Worm (Caenorhabditis elegans) whole organism, midembryonic: ENCODE data around the gene lgl-1.

Source experiments
- T22C8.4 ChIP-seq: fragments of 200-800 bp; sonication (Bioruptor generic); IDR thresholded peaks from 2 replicates; pipeline ENCODE4 v1.3.6; 2022; ENCODE audit warnings: missing genetic modification characterization, missing compliant biosample characterization
- cog-1 ChIP-seq: sonication (generic microtip); optimal IDR thresholded peaks from 2 replicates; lab custom pipeline; 2016; ENCODE audit warnings: missing genetic modification characterization, missing compliant biosample characterization
- flt-1 ChIP-seq: fragments of 200-800 bp; sonication (Bioruptor generic); IDR thresholded peaks from 2 replicates; pipeline ENCODE4 v1.3.6; 2022; ENCODE audit warnings: missing genetic modification characterization, missing compliant biosample characterization
- klf-2 ChIP-seq: fragments of 200-800 bp; sonication (Bioruptor generic); conservative IDR thresholded peaks from 2 replicates; pipeline ENCODE4 v1.3.6; 2022; ENCODE audit warnings: missing genetic modification reagents, missing genetic modification characterization, missing compliant biosample characterization
- med-1 ChIP-seq: sonication (generic microtip); optimal IDR thresholded peaks from 2 replicates; lab custom pipeline; 2017; ENCODE audit warnings: missing genetic modification characterization, mild to moderate bottlenecking, missing compliant biosample characterization, antibody characterized with exemption, missing genetic modification reagents; ENCODE audit not compliant: insufficient read depth
- ref-1 ChIP-seq: fragments of 200-800 bp; sonication (Bioruptor generic); conservative IDR thresholded peaks from 2 replicates; pipeline ENCODE4 v1.3.6; 2022; ENCODE audit warnings: missing genetic modification reagents, missing genetic modification characterization, missing compliant biosample characterization
- tab-1 ChIP-seq: fragments of 200-800 bp; sonication (Bioruptor generic); IDR thresholded peaks from 2 replicates; pipeline ENCODE4 v1.3.6; 2022; ENCODE audit warnings: missing genetic modification characterization, missing compliant biosample characterization
- ztf-23 ChIP-seq: fragments of 200-800 bp; sonication (Bioruptor generic); IDR thresholded peaks from 2 replicates; pipeline ENCODE4 v1.3.6; 2022; ENCODE audit warnings: missing genetic modification reagents, missing genetic modification characterization, missing compliant biosample characterization
- ztf-29 ChIP-seq: fragments of 200-800 bp; sonication (Bioruptor generic); IDR thresholded peaks from 2 replicates; pipeline ENCODE4 v1.3.6; 2022; ENCODE audit warnings: missing genetic modification reagents, missing genetic modification characterization, missing compliant biosample characterization

lgl-1 gene

ce11 chrX:827502-827901 lies 43.4 kb downstream of the lgl-1 start:
- no peak for TF ChIP-seq klf-2 (GFP tag; lab: Robert Waterston, UW)
- peak; percentile 52 for TF ChIP-seq cog-1 (tag; lab: Kevin White, UChicago)
- no peak for TF ChIP-seq flt-1
- TF ChIP-seq ztf-23 (GFP tag; lab: Robert Waterston, UW), result no peak
- no peak for TF ChIP-seq ref-1 (GFP tag; lab: Robert Waterston, UW)
- no peak for TF ChIP-seq T22C8.4 (GFP tag; lab: Robert Waterston, UW)

DNA sequence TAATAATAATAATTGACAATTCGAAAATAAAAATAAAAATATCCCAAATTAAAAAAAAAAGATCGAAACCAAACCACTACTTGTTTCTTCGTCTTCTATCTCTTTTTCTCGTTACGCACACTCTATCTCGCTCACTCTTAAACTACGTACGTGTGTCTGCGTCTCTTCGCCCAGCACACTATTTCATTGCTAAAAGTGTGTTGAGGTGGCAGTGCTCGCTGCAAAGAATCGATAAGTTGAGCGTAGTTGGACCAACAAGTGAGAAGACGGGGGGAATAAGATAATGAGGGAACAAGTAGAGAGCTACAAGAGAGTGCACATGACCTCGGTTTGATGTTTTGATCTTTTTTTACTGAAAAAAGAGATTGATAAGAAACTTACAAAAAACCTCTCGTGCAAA lies 45.0 kb downstream of the lgl-1 start:
- TF ChIP-seq T22C8.4 (GFP tag; lab: Robert Waterston, UW) (peak; percentile 67), ref-1 (GFP tag; lab: Robert Waterston, UW) (no peak), tab-1 (no peak), ztf-29 (GFP tag; lab: Robert Waterston, UW) (no peak), cog-1 (tag; lab: Kevin White, UChicago) (no peak)

DNA sequence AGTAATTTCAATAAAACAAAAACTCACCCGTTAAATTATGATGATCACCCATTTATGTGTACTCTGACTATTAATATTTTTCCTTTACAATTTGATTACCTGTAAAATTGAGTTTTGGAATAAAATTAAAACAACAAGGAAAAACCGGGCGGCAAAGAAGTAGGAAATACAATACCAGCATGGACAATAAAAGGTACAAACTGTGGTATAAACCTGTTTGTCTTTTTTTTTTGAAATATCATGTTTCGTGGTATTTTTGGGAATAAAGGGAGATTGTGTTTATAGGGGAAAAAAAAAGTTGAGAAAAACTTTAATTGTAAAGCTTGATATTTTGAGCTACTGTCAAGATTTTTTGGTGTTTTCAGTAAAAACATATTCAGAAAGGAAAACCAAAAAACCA lies 45.5 kb downstream of the lgl-1 start, which contains the start of gene daf-3:
daf-3 (minus strand) TSS at position 101 of the 400 bp plus-strand sequence.
- TF ChIP-seq tab-1 (no peak), klf-2 (GFP tag; lab: Robert Waterston, UW) (no peak), ref-1 (GFP tag; lab: Robert Waterston, UW) (no peak), ztf-23 (GFP tag; lab: Robert Waterston, UW) (no peak), ztf-29 (GFP tag; lab: Robert Waterston, UW) (no peak)

ce11 chrX:823736-824135 lies 47.2 kb downstream of the lgl-1 start:
- TF ChIP-seq klf-2 (GFP tag; lab: Robert Waterston, UW) (no peak), tab-1 (no peak), cog-1 (tag; lab: Kevin White, UChicago) (no peak), ztf-23 (GFP tag; lab: Robert Waterston, UW) (no peak), flt-1 (no peak), T22C8.4 (GFP tag; lab: Robert Waterston, UW) (no peak), med-1 (no peak), ztf-29 (GFP tag; lab: Robert Waterston, UW) (no peak), ref-1 (GFP tag; lab: Robert Waterston, UW) (no peak)

ce11 chrX:817984-818383 lies 52.9 kb downstream of the lgl-1 start:
- no peak for TF ChIP-seq flt-1
- TF ChIP-seq tab-1, result no peak
- no peak for TF ChIP-seq klf-2 (GFP tag; lab: Robert Waterston, UW)
- no peak for TF ChIP-seq ztf-23 (GFP tag; lab: Robert Waterston, UW)
- no peak for TF ChIP-seq ztf-29 (GFP tag; lab: Robert Waterston, UW)
- no peak for TF ChIP-seq ref-1 (GFP tag; lab: Robert Waterston, UW)

- no peak for TF ChIP-seq ztf-29 (GFP tag; lab: Robert Waterston, UW)
- TF ChIP-seq T22C8.4 (GFP tag; lab: Robert Waterston, UW), result no peak
- no peak for TF ChIP-seq klf-2 (GFP tag; lab: Robert Waterston, UW)
- no peak for TF ChIP-seq tab-1
- no peak for TF ChIP-seq med-1
- no peak for TF ChIP-seq ref-1 (GFP tag; lab: Robert Waterston, UW)
- TF ChIP-seq ztf-23 (GFP tag; lab: Robert Waterston, UW), result no peak
- no peak for TF ChIP-seq cog-1 (tag; lab: Kevin White, UChicago)
- TF ChIP-seq flt-1, result no peak
Measured at ce11 chrX:815929-816328, 55.0 kb downstream of the lgl-1 start, which contains the start of gene ifd-2. Gene ifd-2 (minus strand): TSS chrX:815929.
